Fruit fly (Drosophila melanogaster): ENCODE measurements around the gene CG5292.

Gene CG5292

dm6 chr3R:17117607-17118327 is 33.9 kb upstream of the CG5292 start (continued):
- TF ChIP-seq Pdp1 (GFP tag; optimal IDR thresholded peaks at IDR 0.05) (peak in 1 of 2 experiments; percentile 10), Ravus (GFP tag; IDR thresholded peaks at IDR 0.05) (no peak), Oli (tag; optimal IDR thresholded peaks at IDR 0.05) (peak; percentile 22), CG12391 (tag; optimal IDR thresholded peaks at IDR 0.05) (peak; percentile 29), CG18619 (GFP tag; optimal IDR thresholded peaks at IDR 0.05) (no peak), CG9797 (GFP tag; optimal IDR thresholded peaks at IDR 0.05) (no peak), CG2678 (tag; optimal IDR thresholded peaks at IDR 0.05) (peak; percentile 42), CG9437 (GFP tag; optimal IDR thresholded peaks at IDR 0.05) (peak; percentile 2), E2f2 (GFP tag; IDR thresholded peaks at IDR 0.05) (no peak), prd (optimal IDR thresholded peaks at IDR 0.05) (no peak), prd (GFP tag; IDR thresholded peaks at IDR 0.05) (no peak), CG12219 (GFP tag; optimal IDR thresholded peaks at IDR 0.05) (no peak), Neu2 (GFP tag; optimal IDR thresholded peaks at IDR 0.05; ENCODE audit: borderline replicate concordance) (no peak), da (GFP tag; optimal IDR thresholded peaks at IDR 0.05) (no peak), gem (tag; optimal IDR thresholded peaks at IDR 0.05) (peak; percentile 62), otp (GFP tag; IDR thresholded peaks at IDR 0.05) (0 out of 3 replicates have a peak, but pooled peaks have one; percentile 35), CG10147 (GFP tag; optimal IDR thresholded peaks at IDR 0.05) (no peak), Hr39 (optimal IDR thresholded peaks at IDR 0.05) (no peak), her (GFP tag; optimal IDR thresholded peaks at IDR 0.05) (no peak), sens (GFP tag) (peak; percentile 67), CG2712 (tag; optimal IDR thresholded peaks at IDR 0.05) (peak; percentile 68), CG10366 (GFP tag; IDR thresholded peaks at IDR 0.05) (no peak), tap (tag; optimal IDR thresholded peaks at IDR 0.05) (no peak), nmo (GFP tag; optimal IDR thresholded peaks at IDR 0.05) (peak; percentile 64), D (optimal IDR thresholded peaks at IDR 0.05) (no peak), D (GFP tag; optimal IDR thresholded peaks at IDR 0.05) (peak; percentile 30), ara (GFP tag; IDR thresholded peaks at IDR 0.05) (0 out of 2 replicates have a peak, but pooled peaks have one; percentile 34), CG17829 (tag; optimal IDR thresholded peaks at IDR 0.05) (peak; percentile 32), twi (tag; optimal IDR thresholded peaks at IDR 0.05) (no peak), CG4404 (GFP tag; IDR thresholded peaks at IDR 0.05) (no peak), Hsf (GFP tag; optimal IDR thresholded peaks at IDR 0.05) (peak; percentile 11), CG32772 (GFP tag; IDR thresholded peaks at IDR 0.05) (no peak), en (GFP tag; optimal IDR thresholded peaks at IDR 0.05) (no peak), CrebB (tag; optimal IDR thresholded peaks at IDR 0.05) (no peak), CG8478 (optimal IDR thresholded peaks at IDR 0.05) (no peak), CG6254 (GFP tag; optimal IDR thresholded peaks at IDR 0.05) (no peak), CG8388 (GFP tag; optimal IDR thresholded peaks at IDR 0.05) (peak; percentile 8), CG7556 (GFP tag; optimal IDR thresholded peaks at IDR 0.05) (peak; percentile 31), tup (GFP tag; optimal IDR thresholded peaks at IDR 0.05) (no peak), lmd (GFP tag; IDR thresholded peaks at IDR 0.05) (no peak), HLH54F (GFP tag; optimal IDR thresholded peaks at IDR 0.05) (no peak), rib (GFP tag; IDR thresholded peaks at IDR 0.05) (peak; percentile 20; the same call in 1 of the 2 replicates), Side (GFP tag; optimal IDR thresholded peaks at IDR 0.05) (no peak), CG10543 (GFP tag; optimal IDR thresholded peaks at IDR 0.05) (no peak), CG8924 (tag; optimal IDR thresholded peaks at IDR 0.05) (peak; percentile 12), Oaz (GFP tag; IDR thresholded peaks at IDR 0.05) (peak; percentile 34; the same call in 1 of the 2 replicates), eve (GFP tag; optimal IDR thresholded peaks at IDR 0.05) (peak in 1 of 2 experiments; percentile 55), ems (GFP tag; optimal IDR thresholded peaks at IDR 0.05) (no peak), CG17385 (GFP tag; optimal IDR thresholded peaks at IDR 0.05) (no peak), CG14050 (GFP tag; IDR thresholded peaks at IDR 0.05) (no peak), CG9215 (GFP tag; IDR thresholded peaks at IDR 0.05) (no peak), sr (GFP tag; IDR thresholded peaks at IDR 0.05) (no peak)

Data from whole organism, embryonic.